Worm (Caenorhabditis elegans): ENCODE measurements around the gene F10C1.23.
A peak's percentile ranks its signal among the peaks of the same experiment; 100 is the strongest.

The F10C1.23 gene

ce11 chrII:5799553-5799952, 41.7 kb downstream of the F10C1.23 start, which contains the start of gene K05F1.8:
Gene K05F1.8, minus strand, starts transcription at chrII:5799653.
- TF ChIP-seq unc-62 (GFP tag; optimal IDR thresholded peaks at IDR 0.05): no peak
- TF ChIP-seq K11D2.4 (GFP tag; IDR thresholded peaks at IDR 0.05): no peak

- TF ChIP-seq hlh-12 (tag; optimal IDR thresholded peaks at IDR 0.05) (no peak), snpc-1.3 (tag; optimal IDR thresholded peaks at IDR 0.05; ENCODE audit: insufficient read depth) (no peak), gei-17 (GFP tag; optimal IDR thresholded peaks at IDR 0.05) (no peak), ekl-4 (GFP tag; IDR thresholded peaks at IDR 0.05) (no peak), B0261.1 (tag; optimal IDR thresholded peaks at IDR 0.05) (no peak)
Observed at ce11 chrII:5801075-5801474, 43.2 kb downstream of the F10C1.23 start, which contains the start of the genes K05F1.9 and K05F1.1. Gene K05F1.9, minus strand, starts transcription at chrII:5801175. Gene K05F1.1, plus strand, starts transcription at chrII:5801382.

- TF ChIP-seq ceh-27 (GFP tag; optimal IDR thresholded peaks at IDR 0.05): no peak
- no peak for TF ChIP-seq lsl-1 (GFP tag; optimal IDR thresholded peaks at IDR 0.05)
- no peak for TF ChIP-seq pbrm-1 (GFP tag; IDR thresholded peaks at IDR 0.05)
- no peak for TF ChIP-seq fkh-3 (tag; optimal IDR thresholded peaks at IDR 0.05)
- no peak for TF ChIP-seq hlh-26 (GFP tag; conservative IDR thresholded peaks at IDR 0.05)
- TF ChIP-seq B0019.2 (GFP tag; conservative IDR thresholded peaks at IDR 0.05): no peak
- TF ChIP-seq Y53F4B.3 (GFP tag; IDR thresholded peaks at IDR 0.05): no peak
- TF ChIP-seq bed-1 (GFP tag; IDR thresholded peaks at IDR 0.05): no peak
- no peak for TF ChIP-seq Y67H2A.10 (GFP tag; conservative IDR thresholded peaks at IDR 0.05)
- no peak for TF ChIP-seq B0336.3 (GFP tag; IDR thresholded peaks at IDR 0.05)
- TF ChIP-seq dpl-1 (GFP tag; optimal IDR thresholded peaks at IDR 0.05): no peak
- TF ChIP-seq unc-130 (GFP tag; optimal IDR thresholded peaks at IDR 0.05): no peak
- TF ChIP-seq akir-1 (GFP tag; optimal IDR thresholded peaks at IDR 0.05): no peak
Observed at ce11 chrII:5804288-5804687, 46.4 kb downstream of the F10C1.23 start.

ce11 chrII:5805303-5805702, 47.5 kb downstream of the F10C1.23 start, which contains the start of gene K05F1.10:
Gene K05F1.10, minus strand, starts transcription at chrII:5805473.
- TF ChIP-seq mel-28 (tag; optimal IDR thresholded peaks at IDR 0.05; ENCODE audit: borderline replicate concordance): no peak
- TF ChIP-seq nhr-80 (tag; optimal IDR thresholded peaks at IDR 0.05): peak; percentile 34
- no peak for TF ChIP-seq cebp-1 (GFP tag; IDR thresholded peaks at IDR 0.05)
- TF ChIP-seq cebp-1 (tag; optimal IDR thresholded peaks at IDR 0.05): peak; percentile 42

- TF ChIP-seq nfyb-1 (GFP tag; IDR thresholded peaks at IDR 0.05): 0 out of 2 replicates have a peak, but pooled peaks have one; percentile 13
- TF ChIP-seq lin-35 (GFP tag; optimal IDR thresholded peaks at IDR 0.05): no peak
- peak; percentile 33; the same call in 1 of the 2 replicates for TF ChIP-seq dox-1 (GFP tag; IDR thresholded peaks at IDR 0.05)
- TF ChIP-seq madf-6 (GFP tag; IDR thresholded peaks at IDR 0.05): no peak
- TF ChIP-seq mcd-1 (GFP tag; IDR thresholded peaks at IDR 0.05): no peak
- TF ChIP-seq bed-2 (GFP tag; IDR thresholded peaks at IDR 0.05): no peak
- no peak for TF ChIP-seq chd-7 (tag; optimal IDR thresholded peaks at IDR 0.05)
- TF ChIP-seq nhr-80 (tag; optimal IDR thresholded peaks at IDR 0.05): peak; percentile 92
- TF ChIP-seq B0336.3 (GFP tag; IDR thresholded peaks at IDR 0.05): no peak
- no peak for TF ChIP-seq Y67H2A.10 (GFP tag; conservative IDR thresholded peaks at IDR 0.05)
Observed at ce11 chrII:5806563-5806962, 48.7 kb downstream of the F10C1.23 start.

All from whole organism, young adult.